Worm (Caenorhabditis elegans) whole organism, young adult: Measurements from ENCODE around the gene ceh-28.

ENCODE experiments used
- C17E4.6 ChIP-seq: fragments of 200-800 bp; sonication (Bioruptor generic); IDR thresholded peaks from 2 replicates; pipeline ENCODE4 v1.3.6; 2022; ENCODE audit warnings: missing genetic modification reagents, missing genetic modification characterization, missing compliant biosample characterization
- aptf-3 ChIP-seq: fragments of 200-800 bp; sonication (Bioruptor generic); IDR thresholded peaks from 2 replicates; pipeline ENCODE4 v1.3.6; 2022; ENCODE audit warnings: missing genetic modification characterization, missing compliant biosample characterization
- bed-1 ChIP-seq: fragments of 200-800 bp; sonication (Bioruptor generic); IDR thresholded peaks from 2 replicates; pipeline ENCODE4 v1.3.6; 2022; ENCODE audit warnings: missing genetic modification reagents, missing genetic modification characterization, missing compliant biosample characterization
- ceh-100 ChIP-seq: fragments of 200-800 bp; sonication (Bioruptor generic); IDR thresholded peaks from 2 replicates; pipeline ENCODE4 v1.3.6; 2022; ENCODE audit warnings: missing genetic modification reagents, missing genetic modification characterization, missing compliant biosample characterization
- mel-28 ChIP-seq: sonication (generic microtip); optimal IDR thresholded peaks from 2 replicates; lab custom pipeline; 2016; ENCODE audit warnings: borderline replicate concordance, mild to moderate bottlenecking, missing genetic modification characterization, missing compliant biosample characterization
- pha-4 ChIP-seq: fragments of 150-350 bp; sonication (generic microtip); optimal IDR thresholded peaks from 2 replicates; lab custom pipeline; 2014; ENCODE audit warnings: missing biosample characterization, missing genetic modification reagents, missing genetic modification characterization
- sea-2 ChIP-seq: fragments of 200-800 bp; sonication (Bioruptor generic); IDR thresholded peaks from 2 replicates; pipeline ENCODE4 v1.3.6; 2022; ENCODE audit warnings: missing genetic modification characterization, missing compliant biosample characterization
- somi-1 ChIP-seq: fragments of 200-800 bp; sonication (Bioruptor generic); optimal IDR thresholded peaks from 2 replicates; lab custom pipeline; 2018; ENCODE audit warnings: mild to moderate bottlenecking, missing genetic modification characterization, missing compliant biosample characterization
- unc-130 ChIP-seq: sonication (generic microtip); optimal IDR thresholded peaks from 2 replicates; lab custom pipeline; 2016; ENCODE audit warnings: missing genetic modification reagents, missing genetic modification characterization, missing compliant biosample characterization

ce11 chrX:13084273-13084672 is 9.8 kb downstream of the ceh-28 start, which contains the start of gene R03G8.1:
- no peak for TF ChIP-seq ceh-100
- TF ChIP-seq sea-2 (GFP tag; lab: Robert Waterston, UW), result no peak
- no peak for TF ChIP-seq mel-28 (tag; lab: Kevin White, UChicago)
- TF ChIP-seq somi-1 (GFP tag; lab: Kevin White, UChicago), result no peak
- TF ChIP-seq bed-1 (GFP tag; lab: Robert Waterston, UW), result no peak
- TF ChIP-seq pha-4 (tag; lab: Kevin White, UChicago), result no peak
- no peak for TF ChIP-seq aptf-3 (GFP tag; lab: Robert Waterston, UW)
- TF ChIP-seq C17E4.6 (GFP tag; lab: Robert Waterston, UW), result no peak
- no peak for TF ChIP-seq unc-130 (GFP tag; lab: Kevin White, UChicago)
